Worm (Caenorhabditis elegans) whole organism, early embryonic: Measurements from ENCODE around the gene F19C7.8.

ENCODE experiments used
- ama-1 ChIP-seq: fragments of 150-350 bp; optimal IDR thresholded peaks from 2 replicates; lab custom pipeline; 2014
- sea-1 ChIP-seq: fragments of 200-800 bp; sonication (Bioruptor generic); conservative IDR thresholded peaks from 2 replicates; pipeline ENCODE4 v1.3.6; 2022; ENCODE audit warnings: missing genetic modification characterization, missing compliant biosample characterization
- tbx-11 ChIP-seq: fragments of 200-800 bp; sonication (Bioruptor generic); IDR thresholded peaks from 2 replicates; pipeline ENCODE4 v1.3.6; 2022; ENCODE audit warnings: missing genetic modification characterization, missing compliant biosample characterization

- no peak for TF ChIP-seq sea-1 (GFP tag; lab: Robert Waterston, UW)
- no peak for TF ChIP-seq ama-1
- TF ChIP-seq tbx-11 (GFP tag; lab: Robert Waterston, UW), result no peak
These were observed 29.9 kb upstream of the F19C7.8 start for ce11 chrIV:4667835-4668234.
